Worm (Caenorhabditis elegans) whole organism, L1 larva: ENCODE data around the gene C46C2.7.

ENCODE experiments used
- C16A3.4 ChIP-seq: fragments of 150-350 bp; optimal IDR thresholded peaks from 2 replicates; lab custom pipeline; 2014; ENCODE audit warnings: missing biosample characterization, missing genetic modification characterization
- C34B4.2 ChIP-seq: sonication (generic microtip); optimal IDR thresholded peaks from 2 replicates; lab custom pipeline; 2017; ENCODE audit warnings: mild to moderate bottlenecking, missing genetic modification characterization, missing compliant biosample characterization
- F16B12.6 ChIP-seq: fragments of 150-350 bp; optimal IDR thresholded peaks from 2 replicates; lab custom pipeline; 2014; ENCODE audit warnings: missing biosample characterization, missing genetic modification characterization
- Y116A8C.19 ChIP-seq: sonication (generic microtip); optimal IDR thresholded peaks from 2 replicates; lab custom pipeline; 2016; ENCODE audit warnings: missing compliant biosample characterization, missing genetic modification characterization, borderline replicate concordance
- aly-2 ChIP-seq: fragments of 150-350 bp; optimal IDR thresholded peaks from 2 replicates; lab custom pipeline; 2014; ENCODE audit warnings: missing biosample characterization, missing genetic modification characterization
- ceh-63 ChIP-seq: fragments of 200-800 bp; sonication (Bioruptor generic); optimal IDR thresholded peaks from 2 replicates; lab custom pipeline; 2018; ENCODE audit warnings: mild to moderate bottlenecking, missing genetic modification characterization, missing compliant biosample characterization
- ceh-8 ChIP-seq: fragments of 200-800 bp; sonication (Bioruptor generic); optimal IDR thresholded peaks from 2 replicates; lab custom pipeline; 2018; ENCODE audit warnings: mild to moderate bottlenecking, missing genetic modification characterization, moderate library complexity, missing compliant biosample characterization
- ceh-88 ChIP-seq: fragments of 200-800 bp; sonication (Bioruptor generic); IDR thresholded peaks from 2 replicates; pipeline ENCODE4 v1.3.6; 2022; ENCODE audit warnings: missing genetic modification characterization, missing compliant biosample characterization
- ceh-90 ChIP-seq: sonication (generic microtip); optimal IDR thresholded peaks from 2 replicates; lab custom pipeline; 2016; ENCODE audit warnings: missing genetic modification characterization, missing compliant biosample characterization
- ces-1 ChIP-seq: fragments of 150-350 bp; optimal IDR thresholded peaks from 2 replicates; lab custom pipeline; 2014; ENCODE audit warnings: missing biosample characterization, missing genetic modification reagents, missing genetic modification characterization
- dpl-1 ChIP-seq, 3 experiments: fragments of 150-350 bp in 2 of 3; sonication (generic microtip) in 1 of 3; optimal IDR thresholded peaks; 2 replicates each; lab custom pipeline; 2014 to 2017; ENCODE audit warnings: missing biosample characterization in 3 of 3, missing genetic modification characterization in 3 of 3, missing genetic modification reagents in 3 of 3
- efl-1 ChIP-seq, 4 experiments: fragments of 150-350 bp; optimal IDR thresholded peaks in 3 of 4; peaks in 1 of 4; 1 replicate in 1 of 4; 2 replicates in 3 of 4; lab custom pipeline; 2014; ENCODE audit warnings: missing biosample characterization in 2 of 4, missing genetic modification characterization in 2 of 4, missing genetic modification reagents in 2 of 4
- elt-2 ChIP-seq: sonication (generic microtip); optimal IDR thresholded peaks from 2 replicates; lab custom pipeline; 2016; ENCODE audit warnings: missing genetic modification characterization, mild to moderate bottlenecking, inconsistent platforms, missing compliant biosample characterization, missing genetic modification reagents
- elt-3 ChIP-seq, 6 experiments: fragments of 150-350 bp in 1 of 6; sonication (generic microtip); optimal IDR thresholded peaks; 2 replicates each; lab custom pipeline; 2017 to 2018; ENCODE audit warnings: missing biosample characterization in 6 of 6, missing genetic modification characterization in 6 of 6, inconsistent platforms in 1 of 6
- ets-5 ChIP-seq: fragments of 200-800 bp; sonication (Bioruptor generic); IDR thresholded peaks from 2 replicates; pipeline ENCODE4 v1.3.6; 2022; ENCODE audit warnings: missing genetic modification characterization, missing compliant biosample characterization
- fkh-10 ChIP-seq: sonication (generic microtip); optimal IDR thresholded peaks from 2 replicates; lab custom pipeline; 2017; ENCODE audit warnings: missing biosample characterization, missing genetic modification reagents, missing genetic modification characterization
- fkh-4 ChIP-seq: sonication (generic microtip); optimal IDR thresholded peaks from 2 replicates; lab custom pipeline; 2016; ENCODE audit warnings: missing compliant biosample characterization, missing genetic modification characterization, borderline replicate concordance
- fkh-8 ChIP-seq: sonication (generic microtip); optimal IDR thresholded peaks from 2 replicates; lab custom pipeline; 2016; ENCODE audit warnings: mild to moderate bottlenecking, missing genetic modification characterization, missing compliant biosample characterization
- grh-1 ChIP-seq: fragments of 200-800 bp; sonication (Bioruptor generic); IDR thresholded peaks from 2 replicates; pipeline ENCODE4 v1.3.6; 2022; ENCODE audit warnings: missing genetic modification reagents, missing genetic modification characterization, missing compliant biosample characterization
- hlh-4 ChIP-seq: sonication (generic microtip); optimal IDR thresholded peaks from 2 replicates; lab custom pipeline; 2016; ENCODE audit warnings: mild to moderate bottlenecking, missing genetic modification characterization, missing compliant biosample characterization
- hpl-2 ChIP-seq: fragments of 150-350 bp; optimal IDR thresholded peaks from 2 replicates; lab custom pipeline; 2014; ENCODE audit warnings: missing biosample characterization, missing genetic modification reagents, missing genetic modification characterization
- irx-1 ChIP-seq: sonication (generic microtip); optimal IDR thresholded peaks from 2 replicates; lab custom pipeline; 2016; ENCODE audit warnings: missing genetic modification characterization, missing compliant biosample characterization
- isw-1 ChIP-seq: fragments of 200-800 bp; sonication (Bioruptor generic); IDR thresholded peaks from 2 replicates; pipeline ENCODE4 v1.3.6; 2022; ENCODE audit warnings: missing genetic modification characterization, missing compliant biosample characterization
- jun-1 ChIP-seq: fragments of 150-350 bp; optimal IDR thresholded peaks from 2 replicates; lab custom pipeline; 2014; ENCODE audit warnings: missing biosample characterization, missing genetic modification reagents, missing genetic modification characterization
- lin-15B ChIP-seq: fragments of 150-350 bp; sonication (generic microtip); optimal IDR thresholded peaks from 3 replicates; lab custom pipeline; 2014; ENCODE audit warnings: missing biosample characterization, missing genetic modification characterization
- lin-39 ChIP-seq: fragments of 150-350 bp; optimal IDR thresholded peaks from 2 replicates; lab custom pipeline; 2014; ENCODE audit warnings: missing biosample characterization, missing genetic modification reagents, missing genetic modification characterization
- lir-3 ChIP-seq: sonication (generic microtip); optimal IDR thresholded peaks from 2 replicates; lab custom pipeline; 2016; ENCODE audit warnings: mild to moderate bottlenecking, missing genetic modification characterization, moderate library complexity, missing compliant biosample characterization; ENCODE audit not compliant: poor library complexity
- mab-9 ChIP-seq: fragments of 200-800 bp; sonication (Bioruptor generic); IDR thresholded peaks from 2 replicates; pipeline ENCODE4 v1.3.6; 2022; ENCODE audit warnings: missing genetic modification reagents, missing genetic modification characterization, missing compliant biosample characterization
- mdl-1 ChIP-seq, 2 experiments: fragments of 150-350 bp; optimal IDR thresholded peaks; 2 replicates each; lab custom pipeline; 2014 to 2017; ENCODE audit warnings: missing biosample characterization in 2 of 2, missing genetic modification characterization in 2 of 2, inconsistent platforms in 1 of 2
- mef-2 ChIP-seq: fragments of 150-350 bp; optimal IDR thresholded peaks from 2 replicates; lab custom pipeline; 2014; ENCODE audit warnings: missing biosample characterization, missing genetic modification characterization
- mep-1 ChIP-seq: fragments of 150-350 bp; optimal IDR thresholded peaks from 2 replicates; lab custom pipeline; 2014; ENCODE audit warnings: missing biosample characterization, missing genetic modification characterization
- nhr-11 ChIP-seq: fragments of 150-350 bp; optimal IDR thresholded peaks from 2 replicates; lab custom pipeline; 2014; ENCODE audit warnings: missing biosample characterization, missing genetic modification characterization
- nhr-12 ChIP-seq: sonication (generic microtip); optimal IDR thresholded peaks from 2 replicates; lab custom pipeline; 2017; ENCODE audit warnings: missing biosample characterization, missing genetic modification characterization
- nhr-19 ChIP-seq: fragments of 200-800 bp; sonication (Bioruptor generic); conservative IDR thresholded peaks from 2 replicates; pipeline ENCODE4 v1.3.6; 2022; ENCODE audit warnings: missing genetic modification characterization, missing compliant biosample characterization
- nhr-20 ChIP-seq: sonication (generic microtip); optimal IDR thresholded peaks from 2 replicates; lab custom pipeline; 2016; ENCODE audit warnings: mild to moderate bottlenecking, missing genetic modification characterization, missing compliant biosample characterization
- nhr-71 ChIP-seq: sonication (generic microtip); optimal IDR thresholded peaks from 2 replicates; lab custom pipeline; 2016; ENCODE audit warnings: mild to moderate bottlenecking, missing genetic modification characterization, moderate library complexity, missing compliant biosample characterization
- nhr-76 ChIP-seq: sonication (generic microtip); optimal IDR thresholded peaks from 2 replicates; lab custom pipeline; 2017; ENCODE audit warnings: missing biosample characterization, missing genetic modification characterization
- nhr-77 ChIP-seq: fragments of 150-350 bp; optimal IDR thresholded peaks from 2 replicates; lab custom pipeline; 2014; ENCODE audit warnings: missing biosample characterization, missing genetic modification characterization
- nhr-84 ChIP-seq: sonication (generic microtip); optimal IDR thresholded peaks from 2 replicates; lab custom pipeline; 2017; ENCODE audit warnings: missing biosample characterization, missing genetic modification characterization
- nhr-90 ChIP-seq: sonication (generic microtip); optimal IDR thresholded peaks from 2 replicates; lab custom pipeline; 2016; ENCODE audit warnings: mild to moderate bottlenecking, missing genetic modification characterization, missing compliant biosample characterization; ENCODE audit not compliant: poor library complexity
- pag-3 ChIP-seq: sonication (generic microtip); optimal IDR thresholded peaks from 2 replicates; lab custom pipeline; 2017; ENCODE audit warnings: missing genetic modification characterization, mild to moderate bottlenecking, missing compliant biosample characterization, antibody characterized with exemption, borderline replicate concordance; ENCODE audit not compliant: insufficient read depth
- rnt-1 ChIP-seq: sonication (generic microtip); optimal IDR thresholded peaks from 2 replicates; lab custom pipeline; 2016; ENCODE audit warnings: mild to moderate bottlenecking, missing genetic modification characterization, moderate library complexity, missing compliant biosample characterization
- skn-1 ChIP-seq: fragments of 150-350 bp; optimal IDR thresholded peaks from 2 replicates; lab custom pipeline; 2014; ENCODE audit warnings: missing biosample characterization, missing genetic modification characterization
- snpc-4 ChIP-seq: fragments of 150-350 bp; optimal IDR thresholded peaks from 2 replicates; lab custom pipeline; 2014; ENCODE audit warnings: missing biosample characterization, missing genetic modification characterization
- snu-23 ChIP-seq: sonication (generic microtip); optimal IDR thresholded peaks from 2 replicates; lab custom pipeline; 2016; ENCODE audit warnings: missing genetic modification characterization, missing compliant biosample characterization
- tbx-2 ChIP-seq: sonication (generic microtip); optimal IDR thresholded peaks from 2 replicates; lab custom pipeline; 2016; ENCODE audit warnings: missing genetic modification characterization, missing compliant biosample characterization
- tlp-1 ChIP-seq: fragments of 150-350 bp; optimal IDR thresholded peaks from 2 replicates; lab custom pipeline; 2014; ENCODE audit warnings: missing biosample characterization, missing genetic modification characterization
- unc-30 ChIP-seq: sonication (generic microtip); optimal IDR thresholded peaks from 2 replicates; lab custom pipeline; 2017; ENCODE audit warnings: missing biosample characterization, missing genetic modification characterization
- unc-98 ChIP-seq: fragments of 200-800 bp; sonication (Bioruptor generic); IDR thresholded peaks from 2 replicates; pipeline ENCODE4 v1.3.6; 2022; ENCODE audit warnings: missing genetic modification characterization, missing compliant biosample characterization
- vab-15 ChIP-seq: sonication (generic microtip); optimal IDR thresholded peaks from 2 replicates; lab custom pipeline; 2017; ENCODE audit warnings: missing genotype, mild to moderate bottlenecking, missing genetic modification characterization, missing compliant biosample characterization
- xbp-1 ChIP-seq: sonication (generic microtip); optimal IDR thresholded peaks from 2 replicates; lab custom pipeline; 2016; ENCODE audit warnings: missing genetic modification characterization, missing compliant biosample characterization
- zag-1 ChIP-seq: fragments of 150-350 bp; optimal IDR thresholded peaks from 2 replicates; lab custom pipeline; 2014; ENCODE audit warnings: missing biosample characterization, missing genetic modification characterization
- ztf-11 ChIP-seq, 2 experiments: sonication (generic microtip); optimal IDR thresholded peaks; 2 replicates each; lab custom pipeline; 2016 to 2017; ENCODE audit warnings: missing genetic modification characterization in 2 of 2, missing biosample characterization in 1 of 2, missing compliant biosample characterization in 1 of 2

Gene C46C2.7

ce11 chrIV:9191183-9191582 is 3.4 kb upstream of the C46C2.7 start (continued):
- peak; percentile 64 for TF ChIP-seq nhr-90 (tag; lab: Kevin White, UChicago)
- TF ChIP-seq irx-1 (tag; lab: Kevin White, UChicago): peak; percentile 60
- no peak for TF ChIP-seq fkh-4 (tag; lab: Kevin White, UChicago)
- peak; percentile 55 for TF ChIP-seq F16B12.6 (tag; lab: Kevin White, UChicago)
- no peak for TF ChIP-seq lin-15B
- peak; percentile 80 for TF ChIP-seq nhr-71 (tag; lab: Kevin White, UChicago)
- no peak for TF ChIP-seq C34B4.2
- no peak for TF ChIP-seq ceh-88 (GFP tag; lab: Robert Waterston, UW)
- peak; percentile 6 for TF ChIP-seq ceh-8 (GFP tag; lab: Kevin White, UChicago)
- TF ChIP-seq hlh-4 (tag; lab: Kevin White, UChicago): no peak
- no peak for TF ChIP-seq vab-15 (tag; lab: Kevin White, UChicago)
- TF ChIP-seq nhr-12: no peak
- TF ChIP-seq unc-30 (tag; lab: Kevin White, UChicago): no peak
- TF ChIP-seq nhr-11: no peak
- peak; percentile 89 for TF ChIP-seq snu-23 (GFP tag; lab: Kevin White, UChicago)
- peak; percentile 66 for TF ChIP-seq tbx-2 (tag; lab: Kevin White, UChicago)
- TF ChIP-seq unc-98 (GFP tag; lab: Robert Waterston, UW): no peak
- TF ChIP-seq C16A3.4: peak; percentile 79
- peak; percentile 59 to 62 for TF ChIP-seq efl-1 (optimal IDR thresholded peaks at IDR 0.05; lab: Kevin White, UChicago)
- peak; percentile 46 to 94 for TF ChIP-seq efl-1 (GFP tag; optimal IDR thresholded peaks at IDR 0.05 in 1 of 2; lab: Kevin White, UChicago)
- no peak for TF ChIP-seq ceh-90 (tag; lab: Kevin White, UChicago)
- TF ChIP-seq mef-2 (tag; lab: Kevin White, UChicago): no peak
- peak; percentile 92 for TF ChIP-seq rnt-1
- peak; percentile 63 for TF ChIP-seq fkh-8 (tag; lab: Kevin White, UChicago)
- no peak for TF ChIP-seq lin-39 (tag; lab: Kevin White, UChicago)
- no peak for TF ChIP-seq zag-1 (tag; lab: Kevin White, UChicago)
- TF ChIP-seq tlp-1 (tag; lab: Kevin White, UChicago): no peak
- peak; percentile 43 for TF ChIP-seq jun-1 (tag; lab: Kevin White, UChicago)
- no peak for TF ChIP-seq ets-5
- peak in 2 of 6 experiments; percentile 49 to 50 for TF ChIP-seq elt-3 (tag; optimal IDR thresholded peaks at IDR 0.05; lab: Kevin White, UChicago)
- peak; percentile 75 for TF ChIP-seq nhr-19 (GFP tag; lab: Robert Waterston, UW)
- TF ChIP-seq mdl-1 (tag; optimal IDR thresholded peaks at IDR 0.05; lab: Kevin White, UChicago): peak in 1 of 2 experiments; percentile 86
- TF ChIP-seq lir-3 (tag; lab: Kevin White, UChicago): peak; percentile 49
- peak; percentile 72 for TF ChIP-seq skn-1 (tag; lab: Kevin White, UChicago)
- no peak for TF ChIP-seq hpl-2 (GFP tag; lab: Kevin White, UChicago)
- TF ChIP-seq nhr-84: no peak
- TF ChIP-seq nhr-20 (tag; lab: Kevin White, UChicago): peak; percentile 74
- TF ChIP-seq grh-1 (GFP tag; lab: Robert Waterston, UW): no peak
- TF ChIP-seq xbp-1 (tag; lab: Kevin White, UChicago): peak; percentile 72
- peak; percentile 17 for TF ChIP-seq fkh-10 (GFP tag; lab: Kevin White, UChicago)
- TF ChIP-seq mab-9: no peak
- TF ChIP-seq elt-2 (tag; lab: Kevin White, UChicago): no peak
- no peak for TF ChIP-seq isw-1
- TF ChIP-seq aly-2: peak; percentile 44
- no peak for TF ChIP-seq pag-3
- no peak for TF ChIP-seq nhr-76
- TF ChIP-seq ces-1 (GFP tag; lab: Kevin White, UChicago): no peak
- no peak for TF ChIP-seq Y116A8C.19 (tag; lab: Kevin White, UChicago)
- no peak for TF ChIP-seq ceh-63 (GFP tag; lab: Kevin White, UChicago)
- TF ChIP-seq dpl-1 (GFP tag; optimal IDR thresholded peaks at IDR 0.05; lab: Kevin White, UChicago): peak; percentile 31 to 56 (median 53)
- TF ChIP-seq snpc-4: peak; percentile 16
- TF ChIP-seq nhr-77: peak; percentile 55
- TF ChIP-seq ztf-11 (tag; optimal IDR thresholded peaks at IDR 0.05; lab: Kevin White, UChicago): peak in 1 of 2 experiments; percentile 39
- TF ChIP-seq mep-1 (tag; lab: Kevin White, UChicago): peak; percentile 85
